Worm (Caenorhabditis elegans) whole organism, L3 larva: ENCODE results near the gene fbxa-42.

Experiments used
- R02D3.7 ChIP-seq: fragments of 150-350 bp; optimal IDR thresholded peaks from 2 replicates; lab custom pipeline; 2014; ENCODE audit warnings: missing biosample characterization, missing genetic modification characterization
- aly-2 ChIP-seq: fragments of 150-350 bp; optimal IDR thresholded peaks from 2 replicates; lab custom pipeline; 2014; ENCODE audit warnings: missing biosample characterization, missing genetic modification characterization
- ceh-82 ChIP-seq: fragments of 150-350 bp; optimal IDR thresholded peaks from 2 replicates; lab custom pipeline; 2014; ENCODE audit warnings: missing biosample characterization, missing genetic modification characterization
- elt-1 ChIP-seq: fragments of 150-350 bp; optimal IDR thresholded peaks from 2 replicates; lab custom pipeline; 2014; ENCODE audit warnings: missing biosample characterization, missing genetic modification characterization
- fkh-10 ChIP-seq: sonication (generic microtip); optimal IDR thresholded peaks from 2 replicates; lab custom pipeline; 2017; ENCODE audit warnings: missing biosample characterization, missing genetic modification reagents, missing genetic modification characterization
- nfya-1 ChIP-seq: sonication (generic microtip); optimal IDR thresholded peaks from 2 replicates; lab custom pipeline; 2017; ENCODE audit warnings: missing genetic modification characterization, mild to moderate bottlenecking, missing compliant biosample characterization, antibody characterized with exemption, moderate library complexity; ENCODE audit not compliant: insufficient read depth
- nhr-12 ChIP-seq: fragments of 150-350 bp; optimal IDR thresholded peaks from 2 replicates; lab custom pipeline; 2014; ENCODE audit warnings: missing biosample characterization, missing genetic modification characterization
- nhr-77 ChIP-seq: fragments of 150-350 bp; optimal IDR thresholded peaks from 2 replicates; lab custom pipeline; 2014; ENCODE audit warnings: missing biosample characterization, missing genetic modification characterization
- snpc-4 ChIP-seq: fragments of 150-350 bp; optimal IDR thresholded peaks from 2 replicates; lab custom pipeline; 2014; ENCODE audit warnings: missing biosample characterization, missing genetic modification characterization
- tbx-2 ChIP-seq: sonication (generic microtip); optimal IDR thresholded peaks from 2 replicates; lab custom pipeline; 2016; ENCODE audit warnings: mild to moderate bottlenecking, missing genetic modification characterization, missing compliant biosample characterization
- zag-1 ChIP-seq: fragments of 150-350 bp; optimal IDR thresholded peaks from 2 replicates; lab custom pipeline; 2014; ENCODE audit warnings: missing biosample characterization, missing genetic modification characterization
- ztf-11 ChIP-seq: fragments of 150-350 bp; optimal IDR thresholded peaks from 2 replicates; lab custom pipeline; 2014; ENCODE audit warnings: missing biosample characterization, missing genetic modification characterization

DNA sequence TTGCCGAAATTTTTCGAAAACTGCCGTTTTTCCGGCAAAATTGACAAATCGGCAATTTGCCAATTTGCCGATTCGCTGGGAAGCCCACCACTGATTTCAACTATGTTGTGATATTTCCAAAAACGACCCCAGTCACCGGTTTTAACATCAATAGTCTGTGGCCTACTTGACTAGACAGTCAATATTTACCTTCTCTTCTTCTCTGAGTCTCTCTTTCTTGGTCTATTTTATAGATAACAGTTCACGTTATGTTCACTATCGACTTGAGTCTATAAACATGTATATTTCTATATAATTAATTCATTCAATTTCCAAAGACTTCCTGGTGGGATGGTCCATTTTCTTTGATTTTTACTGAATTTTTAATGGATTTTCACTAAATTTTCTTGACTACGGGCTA, 33.5 kb upstream of the fbxa-42 start:
- TF ChIP-seq fkh-10 (GFP tag; lab: Kevin White, UChicago) (no peak), elt-1 (tag; lab: Kevin White, UChicago) (no peak), ceh-82 (tag; lab: Kevin White, UChicago) (no peak), nhr-12 (no peak), zag-1 (tag; lab: Kevin White, UChicago) (no peak), snpc-4 (tag; lab: Kevin White, UChicago) (no peak), nhr-77 (no peak), aly-2 (tag; lab: Kevin White, UChicago) (no peak), tbx-2 (no peak), R02D3.7 (tag; lab: Kevin White, UChicago) (no peak), ztf-11 (tag; lab: Kevin White, UChicago) (no peak), nfya-1 (tag; lab: Kevin White, UChicago) (no peak)
